Worm (Caenorhabditis elegans) whole organism, L1 larva: Measurements from ENCODE around the gene cutl-27.

ENCODE experiments used
- lsy-2 ChIP-seq, 2 experiments: fragments of 150-350 bp; optimal IDR thresholded peaks; 2 replicates each; lab custom pipeline; 2014; ENCODE audit warnings: missing biosample characterization in 2 of 2, missing genetic modification characterization in 2 of 2
- rnt-1 ChIP-seq: sonication (generic microtip); optimal IDR thresholded peaks from 2 replicates; lab custom pipeline; 2016; ENCODE audit warnings: mild to moderate bottlenecking, missing genetic modification characterization, moderate library complexity, missing compliant biosample characterization

ce11 chrIV:11900399-11900798 is 22.1 kb downstream of the cutl-27 start:
- no peak for TF ChIP-seq lsy-2 (tag; optimal IDR thresholded peaks at IDR 0.05; lab: Kevin White, UChicago)
- TF ChIP-seq rnt-1 (tag; lab: Kevin White, UChicago), result no peak
